Fruit fly (Drosophila melanogaster): ENCODE measurements around the gene HP1D3csd.

HP1D3csd gene

DNA sequence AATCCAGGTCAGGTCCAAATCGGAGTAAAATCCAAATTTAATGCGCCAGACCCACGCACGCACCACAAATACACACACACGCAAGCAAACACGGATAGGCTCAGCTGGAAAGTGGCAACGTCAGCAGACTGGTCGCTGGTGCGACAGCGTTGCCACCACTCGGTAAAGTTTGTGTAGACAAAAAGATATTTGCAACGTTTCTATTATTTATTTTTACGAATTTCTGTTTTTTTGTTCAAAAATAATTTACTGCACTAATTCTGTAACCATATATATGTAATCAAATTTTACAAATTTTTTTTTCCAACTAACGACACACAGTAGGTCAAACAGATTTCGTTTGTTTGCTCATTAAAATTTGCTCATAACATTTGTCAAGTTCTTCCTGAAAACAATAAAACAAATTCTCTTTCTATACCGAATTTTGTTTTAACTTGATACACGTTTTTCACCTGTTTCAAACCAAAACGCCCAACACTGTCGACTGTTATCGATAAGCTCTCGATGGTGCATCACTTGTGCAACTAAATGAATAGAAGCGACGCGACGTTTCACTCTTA, 10.2 kb upstream of the HP1D3csd start, which contains the start of the genes CG7556 and CG7453:
Gene CG7556 (minus strand): TSS at position 135 of the 560 bp plus-strand sequence.
Gene CG7453 (plus strand): TSS at position 478 of the 560 bp plus-strand sequence.
- TF ChIP-seq Dfd (GFP tag; optimal IDR thresholded peaks at IDR 0.05) (no peak), brk (GFP tag; optimal IDR thresholded peaks at IDR 0.05) (no peak), CG32264 (GFP tag; optimal IDR thresholded peaks at IDR 0.05) (no peak), Jra (GFP tag; optimal IDR thresholded peaks at IDR 0.05) (peak; percentile 85), woc (GFP tag; optimal IDR thresholded peaks at IDR 0.05) (peak; percentile 84), Hr83 (GFP tag; optimal IDR thresholded peaks at IDR 0.05; ENCODE audit: poor library complexity, severe bottlenecking) (no peak), sv (GFP tag; optimal IDR thresholded peaks at IDR 0.05) (peak; percentile 65), rgr (GFP tag; optimal IDR thresholded peaks at IDR 0.05) (peak; percentile 78), dsf (GFP tag; optimal IDR thresholded peaks at IDR 0.05; ENCODE audit: borderline replicate concordance) (peak; percentile 62), jim (GFP tag; optimal IDR thresholded peaks at IDR 0.05) (no peak), Hr78 (GFP tag; optimal IDR thresholded peaks at IDR 0.05) (no peak), dl (GFP tag; optimal IDR thresholded peaks at IDR 0.05; ENCODE audit: insufficient read depth in 1 of 2, partially characterized antibody in 2 of 2) (no peak), CG9705 (GFP tag; optimal IDR thresholded peaks at IDR 0.05) (peak; percentile 59), usp (GFP tag; optimal IDR thresholded peaks at IDR 0.05) (no peak), Abd-B (GFP tag; optimal IDR thresholded peaks at IDR 0.05) (no peak), OdsH (GFP tag; optimal IDR thresholded peaks at IDR 0.05) (peak; percentile 59), h (GFP tag; optimal IDR thresholded peaks at IDR 0.05) (peak; percentile 82), psq (GFP tag; optimal IDR thresholded peaks at IDR 0.05) (peak; percentile 72), tai (GFP tag; optimal IDR thresholded peaks at IDR 0.05) (no peak), sage (GFP tag; optimal IDR thresholded peaks at IDR 0.05) (no peak), foxo (GFP tag; optimal IDR thresholded peaks at IDR 0.05) (peak in 1 of 2 experiments; percentile 85), pan (optimal IDR thresholded peaks at IDR 0.05) (no peak), Hnf4 (GFP tag; optimal IDR thresholded peaks at IDR 0.05) (no peak), CrebA (GFP tag; optimal IDR thresholded peaks at IDR 0.05; ENCODE audit: borderline replicate concordance) (no peak), lola (GFP tag; optimal IDR thresholded peaks at IDR 0.05) (no peak), Dif (GFP tag; optimal IDR thresholded peaks at IDR 0.05; ENCODE audit: partially characterized antibody) (no peak), GATAd (GFP tag; optimal IDR thresholded peaks at IDR 0.05) (peak; percentile 51), dmrt93B (GFP tag; optimal IDR thresholded peaks at IDR 0.05) (peak; percentile 58), fru (GFP tag; optimal IDR thresholded peaks at IDR 0.05) (peak; percentile 82), Vsx2 (GFP tag; optimal IDR thresholded peaks at IDR 0.05; ENCODE audit: partially characterized antibody) (no peak), ey (GFP tag; optimal IDR thresholded peaks at IDR 0.05) (peak; percentile 78), br (GFP tag; optimal IDR thresholded peaks at IDR 0.05) (peak; percentile 77), Mio (GFP tag; optimal IDR thresholded peaks at IDR 0.05) (no peak), Myc (optimal IDR thresholded peaks at IDR 0.05) (peak; percentile 87), N (GFP tag; optimal IDR thresholded peaks at IDR 0.05) (no peak), Rel (GFP tag; optimal IDR thresholded peaks at IDR 0.05) (no peak), Rel (tag; optimal IDR thresholded peaks at IDR 0.05) (peak; percentile 12), HLH106 (tag; optimal IDR thresholded peaks at IDR 0.05) (peak; percentile 76), Sp1 (GFP tag; optimal IDR thresholded peaks at IDR 0.05) (peak; percentile 75)

DNA sequence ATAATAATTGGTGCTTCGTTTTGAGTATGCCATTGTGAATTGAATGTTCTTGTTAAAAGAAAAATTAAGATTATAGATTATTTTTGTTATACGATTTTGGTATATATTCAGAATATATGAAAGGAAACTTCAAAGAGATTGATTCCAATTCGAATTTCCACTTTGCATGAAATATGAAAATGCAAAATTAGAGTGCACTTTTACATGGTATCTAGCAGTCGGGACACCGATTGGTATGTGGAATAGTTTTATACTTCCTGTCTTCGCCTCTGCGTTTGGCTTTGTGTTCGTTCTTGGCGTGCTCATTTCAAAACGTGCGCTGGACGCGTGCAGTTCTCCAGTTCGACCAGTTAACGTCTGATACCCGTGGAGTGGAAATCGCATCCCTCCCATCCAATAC, 6.9 kb upstream of the HP1D3csd start, which contains the start of gene CG33253:
Gene CG33253 (plus strand): TSS at position 301 of the 400 bp plus-strand sequence.
- TF ChIP-seq N (GFP tag; optimal IDR thresholded peaks at IDR 0.05) = no peak
- TF ChIP-seq ey (GFP tag; optimal IDR thresholded peaks at IDR 0.05) = no peak
- TF ChIP-seq Hnf4 (GFP tag; optimal IDR thresholded peaks at IDR 0.05) = no peak
- no peak for TF ChIP-seq CrebA (GFP tag; optimal IDR thresholded peaks at IDR 0.05; ENCODE audit: borderline replicate concordance)
- no peak for TF ChIP-seq fru (GFP tag; optimal IDR thresholded peaks at IDR 0.05)
- TF ChIP-seq HLH106 (tag; optimal IDR thresholded peaks at IDR 0.05) = no peak
- TF ChIP-seq psq (GFP tag; optimal IDR thresholded peaks at IDR 0.05) = no peak
- TF ChIP-seq dl (GFP tag; optimal IDR thresholded peaks at IDR 0.05; ENCODE audit: insufficient read depth in 1 of 2, partially characterized antibody in 2 of 2) = no peak
- TF ChIP-seq Hr83 (GFP tag; optimal IDR thresholded peaks at IDR 0.05; ENCODE audit: poor library complexity, severe bottlenecking) = no peak
- TF ChIP-seq Dfd (GFP tag; optimal IDR thresholded peaks at IDR 0.05) = no peak

Data from whole organism, wandering third instar larva.